Worm (Caenorhabditis elegans): Measurements from ENCODE around the gene srw-29.

srw-29 gene

ce11 chrV:16403974-16404373 lies 20.4 kb downstream of the srw-29 start, which contains the start of gene syp-1:
TSS of gene syp-1 (plus strand) at chrV:16404274.
- TF ChIP-seq M03D4.4 (tag; optimal IDR thresholded peaks at IDR 0.05) (no peak), mab-5 (tag; optimal IDR thresholded peaks at IDR 0.05) (no peak), nhr-28 (tag; optimal IDR thresholded peaks at IDR 0.05) (no peak), nhr-2 (tag; optimal IDR thresholded peaks at IDR 0.05) (no peak), nhr-76 (tag; optimal IDR thresholded peaks at IDR 0.05) (no peak), flh-1 (GFP tag; optimal IDR thresholded peaks at IDR 0.05) (no peak), bed-3 (GFP tag; optimal IDR thresholded peaks at IDR 0.05) (no peak), cnd-1 (tag; optimal IDR thresholded peaks at IDR 0.05) (no peak), mls-2 (tag; optimal IDR thresholded peaks at IDR 0.05) (no peak), ceh-39 (tag; optimal IDR thresholded peaks at IDR 0.05) (no peak), pha-4 (tag; optimal IDR thresholded peaks at IDR 0.05) (no peak)

ce11 chrV:16401519-16401918 lies 22.8 kb downstream of the srw-29 start, which contains the start of gene F13A7.14:
TSS of gene F13A7.14 (plus strand) at chrV:16401891.
- TF ChIP-seq ceh-43 (GFP tag; optimal IDR thresholded peaks at IDR 0.05) = peak; percentile 21
- TF ChIP-seq drap-1 (GFP tag; optimal IDR thresholded peaks at IDR 0.05) = no peak
- TF ChIP-seq sptf-1 (tag; optimal IDR thresholded peaks at IDR 0.05) = peak; percentile 38
- no peak for TF ChIP-seq ceh-83 (GFP tag; optimal IDR thresholded peaks at IDR 0.05)
- no peak for TF ChIP-seq elt-1 (tag; optimal IDR thresholded peaks at IDR 0.05; ENCODE audit: borderline replicate concordance, insufficient read depth)
- no peak for TF ChIP-seq pha-4 (tag; optimal IDR thresholded peaks at IDR 0.05)
- TF ChIP-seq M03D4.4 (tag; optimal IDR thresholded peaks at IDR 0.05) = no peak
- no peak for TF ChIP-seq mls-2 (tag; optimal IDR thresholded peaks at IDR 0.05)
- peak; percentile 22 for TF ChIP-seq lin-13 (tag; optimal IDR thresholded peaks at IDR 0.05)
- TF ChIP-seq mep-1 (tag; optimal IDR thresholded peaks at IDR 0.05) = peak; percentile 17
- no peak for TF ChIP-seq bed-3 (GFP tag; optimal IDR thresholded peaks at IDR 0.05)
- no peak for TF ChIP-seq lin-32 (GFP tag; optimal IDR thresholded peaks at IDR 0.05)
- peak; percentile 47 for TF ChIP-seq nhr-237 (tag; optimal IDR thresholded peaks at IDR 0.05)
- no peak for TF ChIP-seq sem-2 (GFP tag; optimal IDR thresholded peaks at IDR 0.05)
- no peak for TF ChIP-seq blmp-1 (tag; optimal IDR thresholded peaks at IDR 0.05)
- TF ChIP-seq nhr-28 (tag; optimal IDR thresholded peaks at IDR 0.05) = no peak
- TF ChIP-seq elt-3 (tag; optimal IDR thresholded peaks at IDR 0.05) = no peak
- TF ChIP-seq nhr-76 (tag; optimal IDR thresholded peaks at IDR 0.05) = no peak
- peak; percentile 52 for TF ChIP-seq ces-1 (GFP tag; optimal IDR thresholded peaks at IDR 0.05)
- TF ChIP-seq lsy-2 (tag; optimal IDR thresholded peaks at IDR 0.05) = peak; percentile 59

ce11 chrV:16399388-16399787 lies 24.9 kb downstream of the srw-29 start, which contains the start of gene sre-36:
TSS of gene sre-36 (plus strand) at chrV:16399688.
- TF ChIP-seq flh-1 (GFP tag; optimal IDR thresholded peaks at IDR 0.05) = no peak
- TF ChIP-seq snpc-4 (tag; optimal IDR thresholded peaks at IDR 0.05) = no peak
- TF ChIP-seq cnd-1 (tag; optimal IDR thresholded peaks at IDR 0.05) = no peak
- TF ChIP-seq nhr-237 (tag; optimal IDR thresholded peaks at IDR 0.05) = no peak
- TF ChIP-seq blmp-1 (tag; optimal IDR thresholded peaks at IDR 0.05) = no peak
- TF ChIP-seq mls-2 (tag; optimal IDR thresholded peaks at IDR 0.05) = no peak
- TF ChIP-seq unc-39 (tag; optimal IDR thresholded peaks at IDR 0.05) = no peak
- no peak for TF ChIP-seq unc-62 (GFP tag; optimal IDR thresholded peaks at IDR 0.05)
- TF ChIP-seq ceh-43 (GFP tag; optimal IDR thresholded peaks at IDR 0.05) = no peak
- no peak for TF ChIP-seq unc-120 (tag; optimal IDR thresholded peaks at IDR 0.05; ENCODE audit: poor library complexity, severe bottlenecking)
- TF ChIP-seq lin-32 (GFP tag; optimal IDR thresholded peaks at IDR 0.05) = no peak
- TF ChIP-seq tbx-8 (GFP tag; optimal IDR thresholded peaks at IDR 0.05) = no peak

- TF ChIP-seq nhr-76 (tag; optimal IDR thresholded peaks at IDR 0.05) = no peak
These were observed 28.6 kb downstream of the srw-29 start, which contains the start of gene F13A7.12 for ce11 chrV:16395739-16396138. TSS of gene F13A7.12 (plus strand) at chrV:16396039.

DNA sequence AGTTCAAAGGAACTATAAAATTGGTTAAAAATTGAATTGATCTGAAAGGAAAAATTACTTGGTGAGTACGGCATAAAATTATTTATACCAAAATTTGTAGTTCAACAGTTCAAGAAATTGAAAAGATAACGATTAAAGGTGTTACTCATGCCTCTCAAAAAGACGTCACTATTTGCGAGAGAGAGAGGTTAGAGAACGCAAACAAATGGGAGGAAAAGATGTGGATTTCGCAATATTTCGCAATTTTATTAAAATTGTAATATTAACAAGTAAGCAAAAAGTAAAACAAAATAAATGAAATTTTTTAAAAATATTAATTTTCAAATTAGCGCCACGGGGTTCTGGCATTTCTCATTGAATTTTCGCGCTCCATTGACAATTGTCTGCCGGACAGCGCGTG lies 29.2 kb downstream of the srw-29 start, which contains the start of gene F13A7.11:
F13A7.11 (minus strand) TSS at position 174 of the 400 bp plus-strand sequence.
- no peak for TF ChIP-seq ztf-11 (tag; optimal IDR thresholded peaks at IDR 0.05)
- no peak for TF ChIP-seq mls-2 (tag; optimal IDR thresholded peaks at IDR 0.05)
- no peak for TF ChIP-seq ham-2 (GFP tag; optimal IDR thresholded peaks at IDR 0.05)
- no peak for TF ChIP-seq ceh-39 (tag; optimal IDR thresholded peaks at IDR 0.05)
- TF ChIP-seq nhr-2 (tag; optimal IDR thresholded peaks at IDR 0.05) = no peak
- no peak for TF ChIP-seq tbx-8 (GFP tag; optimal IDR thresholded peaks at IDR 0.05)
- no peak for TF ChIP-seq unc-39 (tag; optimal IDR thresholded peaks at IDR 0.05)
- no peak for TF ChIP-seq nhr-12 (tag; optimal IDR thresholded peaks at IDR 0.05)
- TF ChIP-seq bed-3 (GFP tag; optimal IDR thresholded peaks at IDR 0.05) = no peak
- TF ChIP-seq sem-2 (GFP tag; optimal IDR thresholded peaks at IDR 0.05) = no peak
- no peak for TF ChIP-seq elt-1 (tag; optimal IDR thresholded peaks at IDR 0.05; ENCODE audit: borderline replicate concordance, insufficient read depth)
- no peak for TF ChIP-seq nhr-76 (tag; optimal IDR thresholded peaks at IDR 0.05)
- TF ChIP-seq blmp-1 (tag; optimal IDR thresholded peaks at IDR 0.05) = no peak
- TF ChIP-seq snpc-4 (tag; optimal IDR thresholded peaks at IDR 0.05) = no peak
- no peak for TF ChIP-seq elt-3 (tag; optimal IDR thresholded peaks at IDR 0.05)
- no peak for TF ChIP-seq lin-13 (tag; optimal IDR thresholded peaks at IDR 0.05)
- TF ChIP-seq zip-8 (tag; optimal IDR thresholded peaks at IDR 0.05) = no peak
